Fruit fly (Drosophila melanogaster): ENCODE measurements around the gene Noc1.

Gene Noc1

DNA sequence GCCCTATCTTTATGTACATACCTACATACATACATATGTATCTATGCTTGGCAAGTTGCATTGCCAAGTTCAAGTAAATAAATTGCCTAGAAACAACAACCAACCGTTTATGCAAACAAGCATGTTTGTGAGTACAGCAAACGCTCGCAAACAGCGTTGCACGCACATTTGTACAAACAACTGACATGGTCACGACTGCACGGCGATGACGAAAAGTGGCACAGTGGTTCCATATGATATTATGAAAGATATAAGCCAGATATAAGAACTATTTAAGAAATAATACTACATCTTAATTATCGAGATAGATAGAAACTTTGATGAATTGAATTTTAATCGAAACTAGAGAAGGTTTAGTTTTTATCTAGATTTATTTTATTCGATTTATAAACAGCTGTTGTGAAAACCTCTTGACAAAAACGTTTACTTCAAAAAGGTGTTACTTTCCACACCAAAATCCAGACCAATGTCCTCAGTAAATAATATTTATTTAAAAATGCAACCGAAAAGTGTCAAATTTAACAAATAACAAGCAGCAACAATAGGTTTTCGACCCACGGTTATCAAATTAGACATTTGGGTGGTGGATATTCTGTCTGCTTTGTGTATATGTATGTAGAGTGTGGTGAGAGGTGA is 15.4 kb downstream of the Noc1 start (continued):
- TF ChIP-seq vfl (GFP tag; optimal IDR thresholded peaks at IDR 0.05) (peak; percentile 29), CG15514 (GFP tag; optimal IDR thresholded peaks at IDR 0.05) (peak; percentile 68), ham (GFP tag; IDR thresholded peaks at IDR 0.05) (no peak), Dek (tag; optimal IDR thresholded peaks at IDR 0.05) (peak; percentile 76), ase (GFP tag; IDR thresholded peaks at IDR 0.05) (peak; percentile 43), CG10462 (GFP tag; optimal IDR thresholded peaks at IDR 0.05) (peak; percentile 92), jigr1 (GFP tag; IDR thresholded peaks at IDR 0.05) (0 out of 3 replicates have a peak, but pooled peaks have one; percentile 73), ERR (GFP tag; optimal IDR thresholded peaks at IDR 0.05) (no peak), CG18619 (GFP tag; optimal IDR thresholded peaks at IDR 0.05) (peak; percentile 93), lmd (GFP tag; IDR thresholded peaks at IDR 0.05) (peak; percentile 84; the same call in 1 of the 2 replicates), CG6791 (GFP tag; IDR thresholded peaks at IDR 0.05; ENCODE audit: partially characterized antibody) (no peak), CG8290 (GFP tag; optimal IDR thresholded peaks at IDR 0.05) (peak; percentile 45), CG8290 (tag; optimal IDR thresholded peaks at IDR 0.05) (peak; percentile 52 to 73), Atf3 (GFP tag; optimal IDR thresholded peaks at IDR 0.05) (peak; percentile 73), bab2 (GFP tag; optimal IDR thresholded peaks at IDR 0.05) (peak; percentile 82), al (GFP tag; IDR thresholded peaks at IDR 0.05) (peak; percentile 47; the same call in 1 of the 2 replicates), gro (GFP tag; optimal IDR thresholded peaks at IDR 0.05) (peak; percentile 22), tll (GFP tag; optimal IDR thresholded peaks at IDR 0.05) (peak in 1 of 2 experiments; percentile 74), CG33557 (GFP tag; optimal IDR thresholded peaks at IDR 0.05) (peak; percentile 85), YL-1 (GFP tag; optimal IDR thresholded peaks at IDR 0.05) (peak; percentile 81), fu2 (GFP tag; optimal IDR thresholded peaks at IDR 0.05) (peak; percentile 51), Rx (GFP tag; IDR thresholded peaks at IDR 0.05) (peak; percentile 32), CG12769 (tag; optimal IDR thresholded peaks at IDR 0.05) (peak; percentile 3), CG16863 (GFP tag; optimal IDR thresholded peaks at IDR 0.05) (peak; percentile 87), dysf (GFP tag; IDR thresholded peaks at IDR 0.05) (peak; percentile 87; the same call in 1 of the 3 replicates), B-H1 (GFP tag; IDR thresholded peaks at IDR 0.05) (peak; percentile 50), dati (GFP tag; IDR thresholded peaks at IDR 0.05) (peak; percentile 51; the same call in 1 of the 2 replicates), gfzf (GFP tag; optimal IDR thresholded peaks at IDR 0.05) (no peak), CG6683 (GFP tag; optimal IDR thresholded peaks at IDR 0.05) (peak; percentile 82), CG8388 (GFP tag; optimal IDR thresholded peaks at IDR 0.05) (peak; percentile 90), CG7556 (GFP tag; optimal IDR thresholded peaks at IDR 0.05) (peak; percentile 98), CG15269 (tag; optimal IDR thresholded peaks at IDR 0.05) (peak; percentile 95), Sox100B (GFP tag; optimal IDR thresholded peaks at IDR 0.05) (peak; percentile 97), nmo (GFP tag; optimal IDR thresholded peaks at IDR 0.05) (peak; percentile 96), CG4617 (GFP tag; optimal IDR thresholded peaks at IDR 0.05; ENCODE audit: borderline replicate concordance) (peak; percentile 64), crp (GFP tag; optimal IDR thresholded peaks at IDR 0.05) (peak; percentile 27 to 62), CG7271 (tag; optimal IDR thresholded peaks at IDR 0.05) (peak; percentile 67), stc (GFP tag; IDR thresholded peaks at IDR 0.05) (peak; percentile 69), Side (GFP tag; optimal IDR thresholded peaks at IDR 0.05) (peak; percentile 77), CG10267 (tag; optimal IDR thresholded peaks at IDR 0.05) (peak; percentile 88), bsh (GFP tag; optimal IDR thresholded peaks at IDR 0.05) (peak; percentile 58 to 89), CG11398 (GFP tag; optimal IDR thresholded peaks at IDR 0.05) (peak; percentile 83), ci (GFP tag; IDR thresholded peaks at IDR 0.05) (peak; percentile 88), NfI (GFP tag; optimal IDR thresholded peaks at IDR 0.05) (peak; percentile 89), ewg (GFP tag; optimal IDR thresholded peaks at IDR 0.05) (peak; percentile 86), CG11093 (GFP tag; IDR thresholded peaks at IDR 0.05) (peak; percentile 72), CG6272 (GFP tag; IDR thresholded peaks at IDR 0.05) (peak; percentile 51), CG11696 (GFP tag; IDR thresholded peaks at IDR 0.05) (peak; percentile 46), CG10959 (GFP tag; IDR thresholded peaks at IDR 0.05) (peak; percentile 83)
